Worm (Caenorhabditis elegans) whole organism, L4 larva: ENCODE measurements around the gene henn-1.

Experiments
- aly-2 ChIP-seq: sonication (generic microtip); optimal IDR thresholded peaks from 2 replicates; lab custom pipeline; 2018; ENCODE audit warnings: missing biosample characterization, missing genetic modification characterization
- mdt-29 ChIP-seq: fragments of 200-800 bp; sonication (Bioruptor generic); IDR thresholded peaks from 2 replicates; pipeline ENCODE4 v1.3.6; 2022; ENCODE audit warnings: missing genetic modification reagents, missing genetic modification characterization, missing compliant biosample characterization
- unc-39 ChIP-seq: sonication (generic microtip); optimal IDR thresholded peaks from 2 replicates; lab custom pipeline; 2017; ENCODE audit warnings: missing biosample characterization, missing genetic modification characterization
- vab-7 ChIP-seq: fragments of 200-800 bp; sonication (Bioruptor generic); IDR thresholded peaks from 2 replicates; pipeline ENCODE4 v1.3.6; 2022; ENCODE audit warnings: missing genetic modification reagents, missing genetic modification characterization, missing compliant biosample characterization

- no peak for TF ChIP-seq aly-2 (tag; lab: Kevin White, UChicago)
- TF ChIP-seq vab-7 (GFP tag; lab: Robert Waterston, UW): no peak
- TF ChIP-seq mdt-29 (GFP tag; lab: Robert Waterston, UW): no peak
- TF ChIP-seq unc-39 (tag; lab: Kevin White, UChicago): no peak
Observed at ce11 chrIII:8240948-8241347, 8.5 kb downstream of the henn-1 start.
